Worm (Caenorhabditis elegans): ENCODE measurements around the gene C42D4.18.

- no peak for TF ChIP-seq B0336.3 (GFP tag; IDR thresholded peaks at IDR 0.05)
- TF ChIP-seq snpc-1.1 (tag; optimal IDR thresholded peaks at IDR 0.05; ENCODE audit: insufficient read depth) = no peak
- no peak for TF ChIP-seq lsy-27 (tag; optimal IDR thresholded peaks at IDR 0.05; ENCODE audit: borderline replicate concordance, insufficient read depth)
- TF ChIP-seq hmg-1.2 (GFP tag; IDR thresholded peaks at IDR 0.05) = no peak
- TF ChIP-seq egrh-3 (GFP tag; IDR thresholded peaks at IDR 0.05) = no peak
- no peak for TF ChIP-seq ama-1 (optimal IDR thresholded peaks at IDR 0.05)
- no peak for TF ChIP-seq ama-1 (GFP tag; optimal IDR thresholded peaks at IDR 0.05)
- TF ChIP-seq rcor-1 (GFP tag; IDR thresholded peaks at IDR 0.05) = no peak
- TF ChIP-seq him-1 (tag; optimal IDR thresholded peaks at IDR 0.05) = no peak
- TF ChIP-seq nhr-90 (tag; optimal IDR thresholded peaks at IDR 0.05) = no peak
- no peak for TF ChIP-seq snpc-4 (GFP tag; optimal IDR thresholded peaks at IDR 0.05)
- TF ChIP-seq snpc-4 (tag; optimal IDR thresholded peaks at IDR 0.05) = no peak
- TF ChIP-seq K12H6.12 (tag; optimal IDR thresholded peaks at IDR 0.05) = no peak
Observed at ce11 chrIV:7191745-7192144, 25.2 kb downstream of the C42D4.18 start, which contains the start of gene R13A1.5.

Measured in whole organism, young adult.